Worm (Caenorhabditis elegans): Measurements from ENCODE around the gene C31H2.4.
A peak's percentile ranks its signal among the peaks of the same experiment; 100 is the strongest.

C31H2.4 gene

ce11 chrX:5119246-5119645, 40.2 kb downstream of the C31H2.4 start:
- TF ChIP-seq nhr-76 (tag; optimal IDR thresholded peaks at IDR 0.05) (no peak), nhr-237 (tag; optimal IDR thresholded peaks at IDR 0.05) (peak; percentile 24), unc-62 (GFP tag; optimal IDR thresholded peaks at IDR 0.05) (no peak), lsy-2 (tag; optimal IDR thresholded peaks at IDR 0.05) (peak; percentile 17), pha-4 (tag; optimal IDR thresholded peaks at IDR 0.05) (peak; percentile 24), ham-2 (GFP tag; optimal IDR thresholded peaks at IDR 0.05) (no peak)

ce11 chrX:5117571-5117970, 41.9 kb downstream of the C31H2.4 start:
- TF ChIP-seq zip-8 (tag; optimal IDR thresholded peaks at IDR 0.05) (no peak), cnd-1 (tag; optimal IDR thresholded peaks at IDR 0.05) (no peak), flh-1 (GFP tag; optimal IDR thresholded peaks at IDR 0.05) (no peak), mab-5 (tag; optimal IDR thresholded peaks at IDR 0.05) (no peak), elt-1 (tag; optimal IDR thresholded peaks at IDR 0.05; ENCODE audit: borderline replicate concordance, insufficient read depth) (no peak), hlh-1 (tag; optimal IDR thresholded peaks at IDR 0.05) (no peak), M03D4.4 (tag; optimal IDR thresholded peaks at IDR 0.05) (no peak), ces-1 (GFP tag; optimal IDR thresholded peaks at IDR 0.05) (peak; percentile 95)

- TF ChIP-seq ces-1 (GFP tag; optimal IDR thresholded peaks at IDR 0.05) = no peak
- no peak for TF ChIP-seq nhr-237 (tag; optimal IDR thresholded peaks at IDR 0.05)
- no peak for TF ChIP-seq pha-4 (tag; optimal IDR thresholded peaks at IDR 0.05)
- no peak for TF ChIP-seq drap-1 (GFP tag; optimal IDR thresholded peaks at IDR 0.05)
- TF ChIP-seq lin-32 (GFP tag; optimal IDR thresholded peaks at IDR 0.05) = no peak
- TF ChIP-seq unc-39 (tag; optimal IDR thresholded peaks at IDR 0.05) = no peak
- TF ChIP-seq nhr-28 (tag; optimal IDR thresholded peaks at IDR 0.05) = no peak
- no peak for TF ChIP-seq ham-2 (GFP tag; optimal IDR thresholded peaks at IDR 0.05)
These were observed 42.5 kb downstream of the C31H2.4 start, which contains the start of gene apl-1 for ce11 chrX:5116816-5117459. apl-1 (minus strand) TSS chrX:5116866.

ce11 chrX:5116180-5116579, 43.3 kb downstream of the C31H2.4 start:
- no peak for TF ChIP-seq lin-13 (tag; optimal IDR thresholded peaks at IDR 0.05)
- TF ChIP-seq elt-3 (tag; optimal IDR thresholded peaks at IDR 0.05) = no peak
- TF ChIP-seq lin-32 (GFP tag; optimal IDR thresholded peaks at IDR 0.05) = no peak
- no peak for TF ChIP-seq sptf-1 (tag; optimal IDR thresholded peaks at IDR 0.05)
- TF ChIP-seq tbx-8 (GFP tag; optimal IDR thresholded peaks at IDR 0.05) = no peak
- TF ChIP-seq pha-4 (tag; optimal IDR thresholded peaks at IDR 0.05) = no peak
- no peak for TF ChIP-seq snpc-4 (tag; optimal IDR thresholded peaks at IDR 0.05)
- TF ChIP-seq unc-39 (tag; optimal IDR thresholded peaks at IDR 0.05) = no peak
- no peak for TF ChIP-seq lsy-2 (tag; optimal IDR thresholded peaks at IDR 0.05)
- no peak for TF ChIP-seq ceh-43 (GFP tag; optimal IDR thresholded peaks at IDR 0.05)
- TF ChIP-seq mab-5 (tag; optimal IDR thresholded peaks at IDR 0.05) = no peak
- no peak for TF ChIP-seq nhr-28 (tag; optimal IDR thresholded peaks at IDR 0.05)
- TF ChIP-seq ces-1 (GFP tag; optimal IDR thresholded peaks at IDR 0.05) = no peak
- TF ChIP-seq drap-1 (GFP tag; optimal IDR thresholded peaks at IDR 0.05) = no peak
- no peak for TF ChIP-seq nhr-12 (tag; optimal IDR thresholded peaks at IDR 0.05)
- no peak for TF ChIP-seq ztf-11 (tag; optimal IDR thresholded peaks at IDR 0.05)
- no peak for TF ChIP-seq mls-2 (tag; optimal IDR thresholded peaks at IDR 0.05)
- TF ChIP-seq blmp-1 (tag; optimal IDR thresholded peaks at IDR 0.05) = no peak

- TF ChIP-seq ham-2 (GFP tag; optimal IDR thresholded peaks at IDR 0.05) (no peak), tbx-8 (GFP tag; optimal IDR thresholded peaks at IDR 0.05) (no peak)
These were observed 44.0 kb downstream of the C31H2.4 start for ce11 chrX:5115511-5115910.

ce11 chrX:5111894-5112293, 47.6 kb downstream of the C31H2.4 start:
- no peak for TF ChIP-seq mep-1 (tag; optimal IDR thresholded peaks at IDR 0.05)
- TF ChIP-seq zip-8 (tag; optimal IDR thresholded peaks at IDR 0.05) = no peak
- no peak for TF ChIP-seq nhr-237 (tag; optimal IDR thresholded peaks at IDR 0.05)
- no peak for TF ChIP-seq cnd-1 (tag; optimal IDR thresholded peaks at IDR 0.05)
- TF ChIP-seq mls-2 (tag; optimal IDR thresholded peaks at IDR 0.05) = no peak
- TF ChIP-seq bed-3 (GFP tag; optimal IDR thresholded peaks at IDR 0.05) = no peak
- TF ChIP-seq unc-62 (GFP tag; optimal IDR thresholded peaks at IDR 0.05) = no peak

Data from whole organism, mixed stage, embryonic.